Fruit fly (Drosophila melanogaster): ENCODE results near the gene CG31036.

DNA sequence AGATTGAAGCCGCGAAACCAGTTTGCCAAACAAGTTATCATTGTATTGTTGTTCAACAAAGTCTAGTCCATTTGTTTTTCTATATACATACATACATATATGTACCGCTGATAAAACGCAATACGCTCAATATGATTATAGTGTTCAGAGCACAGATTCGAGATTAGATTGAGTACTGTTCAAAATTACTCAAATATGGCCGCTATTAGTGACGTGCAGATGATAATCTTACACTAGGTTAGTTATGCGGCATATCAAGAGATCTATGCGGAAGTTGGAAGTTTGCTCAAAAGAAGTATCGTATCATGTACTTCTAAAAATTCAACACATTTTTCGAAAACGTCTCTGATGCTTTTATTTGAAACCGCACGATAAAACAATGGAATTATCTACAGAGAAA, 40.0 kb upstream of the CG31036 start:
- TF ChIP-seq Sox102F (GFP tag; optimal IDR thresholded peaks at IDR 0.05), result no peak
- no peak for TF ChIP-seq Sox15 (GFP tag; optimal IDR thresholded peaks at IDR 0.05)

All from whole organism, prepupa.